Fruit fly (Drosophila melanogaster) whole organism, embryonic: ENCODE data around the gene CG9240.

Experiments
- B-H1 ChIP-seq: fragments of 200-800 bp; sonication (Bioruptor generic); IDR thresholded peaks from 3 replicates; pipeline ENCODE4 v1.3.6; 2022; ENCODE audit warnings: missing biosample characterization, missing genetic modification characterization
- BEAF-32 ChIP-seq: fragments of 200-800 bp; sonication (Bioruptor generic); optimal IDR thresholded peaks from 3 replicates; lab custom pipeline; 2017; ENCODE audit warnings: missing biosample characterization, missing genetic modification characterization, mild to moderate bottlenecking, moderate library complexity, missing genetic modification reagents
- Bgb ChIP-seq: fragments of 200-800 bp; sonication (Bioruptor generic); IDR thresholded peaks from 2 replicates; pipeline ENCODE4 v1.3.6; 2022; ENCODE audit warnings: missing biosample characterization, missing genetic modification characterization; ENCODE audit not compliant: partially characterized antibody
- CG12299 ChIP-seq: fragments of 200-800 bp; sonication (Bioruptor generic); optimal IDR thresholded peaks from 2 replicates; lab custom pipeline; 2018; ENCODE audit warnings: missing biosample characterization, mild to moderate bottlenecking, missing genetic modification characterization
- CG13287 ChIP-seq: fragments of 200-800 bp; sonication (Bioruptor generic); IDR thresholded peaks from 2 replicates; pipeline ENCODE4 v1.3.6; 2022; ENCODE audit warnings: missing biosample characterization, missing genetic modification characterization; ENCODE audit not compliant: partially characterized antibody
- CG16813 ChIP-seq: fragments of 200-800 bp; sonication (Bioruptor generic); IDR thresholded peaks from 3 replicates; pipeline ENCODE4 v1.3.6; 2022; ENCODE audit warnings: missing biosample characterization, missing genetic modification characterization; ENCODE audit not compliant: partially characterized antibody
- CG17328 ChIP-seq: fragments of 200-800 bp; sonication (Bioruptor generic); IDR thresholded peaks from 2 replicates; pipeline ENCODE4 v1.3.6; 2022; ENCODE audit warnings: missing biosample characterization, missing genetic modification characterization
- CG17829 ChIP-seq: fragments of 200-800 bp; optimal IDR thresholded peaks from 2 replicates; lab custom pipeline; 2019; ENCODE audit warnings: missing biosample characterization, mild to moderate bottlenecking, missing genetic modification characterization, moderate library complexity
- CG3995 ChIP-seq: fragments of 200-800 bp; sonication (Bioruptor generic); optimal IDR thresholded peaks from 3 replicates; lab custom pipeline; 2016; ENCODE audit warnings: missing biosample characterization, missing genetic modification characterization
- CG6791 ChIP-seq: fragments of 200-800 bp; sonication (Bioruptor generic); IDR thresholded peaks from 3 replicates; pipeline ENCODE4 v1.3.6; 2022; ENCODE audit warnings: missing biosample characterization, missing genetic modification characterization; ENCODE audit not compliant: partially characterized antibody
- Dll ChIP-seq: fragments of 200-800 bp; sonication (Bioruptor generic); IDR thresholded peaks from 4 replicates; pipeline ENCODE4 v1.3.6; 2022; ENCODE audit warnings: missing biosample characterization, missing genetic modification characterization; ENCODE audit not compliant: partially characterized antibody
- Doc3 ChIP-seq: fragments of 200-800 bp; sonication (Bioruptor generic); IDR thresholded peaks from 3 replicates; pipeline ENCODE4 v1.3.6; 2022; ENCODE audit warnings: missing biosample characterization, missing genetic modification characterization; ENCODE audit not compliant: partially characterized antibody
- Dp ChIP-seq: fragments of 200-800 bp; sonication (Bioruptor generic); optimal IDR thresholded peaks from 2 replicates; lab custom pipeline; 2018; ENCODE audit warnings: missing biosample characterization, mild to moderate bottlenecking, missing genetic modification characterization, moderate library complexity
- HLH4C ChIP-seq: fragments of 200-800 bp; sonication (Bioruptor generic); IDR thresholded peaks from 3 replicates; pipeline ENCODE4 v1.3.6; 2022; ENCODE audit warnings: missing biosample characterization, missing genetic modification characterization; ENCODE audit not compliant: partially characterized antibody
- Hey ChIP-seq: fragments of 200-800 bp; sonication (Bioruptor generic); optimal IDR thresholded peaks from 3 replicates; lab custom pipeline; 2018; ENCODE audit warnings: missing biosample characterization, mild to moderate bottlenecking, missing genetic modification characterization
- Hr51 ChIP-seq, 2 experiments: fragments of 200-800 bp; sonication (Bioruptor generic); optimal IDR thresholded peaks; 2 replicates in 1 of 2; 3 replicates in 1 of 2; lab custom pipeline; 2016 to 2018; ENCODE audit warnings: missing biosample characterization in 2 of 2, missing genetic modification characterization in 2 of 2, mild to moderate bottlenecking in 1 of 2, moderate library complexity in 1 of 2
- MBD-R2 ChIP-seq: fragments of 200-800 bp; sonication (Bioruptor generic); IDR thresholded peaks from 2 replicates; pipeline ENCODE4 v1.3.6; 2022; ENCODE audit warnings: missing biosample characterization, missing genetic modification characterization
- MESR4 ChIP-seq: fragments of 200-800 bp; sonication (Bioruptor generic); optimal IDR thresholded peaks from 2 replicates; lab custom pipeline; 2018; ENCODE audit warnings: missing biosample characterization, mild to moderate bottlenecking, missing genetic modification characterization, moderate library complexity
- Med ChIP-seq: fragments of 200-800 bp; sonication (Bioruptor generic); peaks from one replicate; lab custom pipeline; 2016; ENCODE audit warnings: missing biosample characterization, missing genetic modification characterization, mild to moderate bottlenecking, inconsistent platforms, moderate library complexity
- Myb ChIP-seq: fragments of 200-800 bp; sonication (Bioruptor generic); optimal IDR thresholded peaks from 2 replicates; lab custom pipeline; 2016; ENCODE audit warnings: missing biosample characterization, missing genetic modification characterization
- Opbp ChIP-seq: fragments of 200-800 bp; sonication (Bioruptor generic); IDR thresholded peaks from 3 replicates; pipeline ENCODE4 v1.3.6; 2022; ENCODE audit warnings: missing biosample characterization, missing genetic modification characterization; ENCODE audit not compliant: partially characterized antibody
- Ravus ChIP-seq: fragments of 200-800 bp; sonication (Bioruptor generic); IDR thresholded peaks from 2 replicates; pipeline ENCODE4 v1.3.6; 2022; ENCODE audit warnings: missing biosample characterization, missing genetic modification characterization
- Sry-β ChIP-seq: fragments of 200-800 bp; sonication (Bioruptor generic); optimal IDR thresholded peaks from 2 replicates; lab custom pipeline; 2018; ENCODE audit warnings: missing biosample characterization, mild to moderate bottlenecking, missing genetic modification characterization, moderate library complexity
- Sry-δ ChIP-seq: fragments of 200-800 bp; sonication (Bioruptor generic); optimal IDR thresholded peaks from 2 replicates; lab custom pipeline; 2016; ENCODE audit warnings: missing biosample characterization, missing genetic modification characterization
- Xrp1 ChIP-seq: fragments of 200-800 bp; sonication (Bioruptor generic); IDR thresholded peaks from 2 replicates; pipeline ENCODE4 v1.3.6; 2022; ENCODE audit warnings: missing biosample characterization, missing genetic modification characterization
- YL-1 ChIP-seq: fragments of 200-800 bp; sonication (Bioruptor generic); optimal IDR thresholded peaks from 3 replicates; lab custom pipeline; 2017; ENCODE audit warnings: missing biosample characterization, mild to moderate bottlenecking, missing genetic modification characterization
- amos ChIP-seq: fragments of 200-800 bp; sonication (Bioruptor generic); IDR thresholded peaks from 2 replicates; pipeline ENCODE4 v1.3.6; 2022; ENCODE audit warnings: missing biosample characterization, missing genetic modification characterization; ENCODE audit not compliant: partially characterized antibody
- ash1 ChIP-seq: fragments of 200-800 bp; sonication (Bioruptor generic); optimal IDR thresholded peaks from 2 replicates; lab custom pipeline; 2018; ENCODE audit warnings: missing biosample characterization, mild to moderate bottlenecking, missing genetic modification characterization
- ato ChIP-seq: fragments of 200-800 bp; sonication (Bioruptor generic); IDR thresholded peaks from 2 replicates; pipeline ENCODE4 v1.3.6; 2022; ENCODE audit warnings: missing biosample characterization, missing genetic modification characterization; ENCODE audit not compliant: partially characterized antibody
- bab2 ChIP-seq: fragments of 200-800 bp; sonication (Bioruptor generic); optimal IDR thresholded peaks from 2 replicates; lab custom pipeline; 2016; ENCODE audit warnings: missing biosample characterization, missing genetic modification characterization
- bbx ChIP-seq: fragments of 200-800 bp; sonication (Bioruptor generic); IDR thresholded peaks from 2 replicates; pipeline ENCODE4 v1.3.6; 2022; ENCODE audit warnings: missing biosample characterization, missing genetic modification characterization; ENCODE audit not compliant: partially characterized antibody
- chinmo ChIP-seq: fragments of 200-800 bp; sonication (Bioruptor generic); IDR thresholded peaks from 4 replicates; pipeline ENCODE4 v1.3.6; 2022; ENCODE audit warnings: missing biosample characterization, missing genetic modification characterization; ENCODE audit not compliant: partially characterized antibody
- crp ChIP-seq, 2 experiments: fragments of 200-800 bp; sonication (Bioruptor generic); optimal IDR thresholded peaks; 2 replicates in 1 of 2; 3 replicates in 1 of 2; lab custom pipeline; 2017; ENCODE audit warnings: missing biosample characterization in 2 of 2, missing genetic modification characterization in 2 of 2, mild to moderate bottlenecking in 1 of 2, moderate library complexity in 1 of 2
- hb ChIP-seq: fragments of 200-800 bp; sonication (Bioruptor generic); IDR thresholded peaks from 3 replicates; pipeline ENCODE4 v1.3.6; 2022; ENCODE audit warnings: missing biosample characterization, missing genetic modification characterization; ENCODE audit not compliant: partially characterized antibody
- hbn ChIP-seq: fragments of 200-800 bp; sonication (Bioruptor generic); IDR thresholded peaks from 2 replicates; pipeline ENCODE4 v1.3.6; 2022; ENCODE audit warnings: missing biosample characterization, missing genetic modification characterization; ENCODE audit not compliant: partially characterized antibody
- knrl ChIP-seq: fragments of 200-800 bp; sonication (Bioruptor generic); IDR thresholded peaks from 3 replicates; pipeline ENCODE4 v1.3.6; 2022; ENCODE audit warnings: missing biosample characterization, missing genetic modification characterization; ENCODE audit not compliant: partially characterized antibody
- lilli ChIP-seq: fragments of 200-800 bp; sonication (Bioruptor generic); optimal IDR thresholded peaks from 3 replicates; lab custom pipeline; 2016; ENCODE audit warnings: missing biosample characterization, missing genetic modification characterization
- mld ChIP-seq: fragments of 200-800 bp; sonication (Bioruptor generic); IDR thresholded peaks from 3 replicates; pipeline ENCODE4 v1.3.6; 2022; ENCODE audit warnings: missing biosample characterization, missing genetic modification characterization; ENCODE audit not compliant: partially characterized antibody
- nerfin-2 ChIP-seq: fragments of 200-800 bp; sonication (Bioruptor generic); IDR thresholded peaks from 2 replicates; pipeline ENCODE4 v1.3.6; 2022; ENCODE audit warnings: missing biosample characterization, missing genetic modification characterization; ENCODE audit not compliant: partially characterized antibody
- pzg ChIP-seq: fragments of 200-800 bp; sonication (Bioruptor generic); optimal IDR thresholded peaks from 3 replicates; lab custom pipeline; 2018; ENCODE audit warnings: missing biosample characterization, mild to moderate bottlenecking, missing genetic modification characterization, moderate library complexity
- schlank ChIP-seq: fragments of 200-800 bp; sonication (Bioruptor generic); optimal IDR thresholded peaks from 2 replicates; lab custom pipeline; 2018; ENCODE audit warnings: missing biosample characterization, mild to moderate bottlenecking, missing genetic modification characterization
- sna ChIP-seq: fragments of 200-800 bp; sonication (Bioruptor generic); IDR thresholded peaks from 2 replicates; pipeline ENCODE4 v1.3.6; 2022; ENCODE audit warnings: missing biosample characterization, missing genetic modification characterization; ENCODE audit not compliant: partially characterized antibody
- tap ChIP-seq: fragments of 200-800 bp; optimal IDR thresholded peaks from 3 replicates; lab custom pipeline; 2019; ENCODE audit warnings: missing biosample characterization, mild to moderate bottlenecking, missing genetic modification characterization, moderate library complexity
- tna ChIP-seq: fragments of 200-800 bp; sonication (Bioruptor generic); IDR thresholded peaks from 2 replicates; pipeline ENCODE4 v1.3.6; 2022; ENCODE audit warnings: missing biosample characterization, missing genetic modification characterization; ENCODE audit not compliant: partially characterized antibody
- unc-4 ChIP-seq: fragments of 200-800 bp; sonication (Bioruptor generic); IDR thresholded peaks from 2 replicates; pipeline ENCODE4 v1.3.6; 2022; ENCODE audit warnings: missing biosample characterization, missing genetic modification characterization; ENCODE audit not compliant: partially characterized antibody
- zen2 ChIP-seq: fragments of 200-800 bp; sonication (Bioruptor generic); IDR thresholded peaks from 3 replicates; pipeline ENCODE4 v1.3.6; 2022; ENCODE audit warnings: missing biosample characterization, missing genetic modification characterization; ENCODE audit not compliant: partially characterized antibody

The CG9240 gene

dm6 chrX:15731968-15732367 is 30.9 kb upstream of the CG9240 start, which contains the start of gene CG8191:
Gene CG8191 (plus strand): TSS chrX:15732178.
- TF ChIP-seq Hey (tag; lab: Kevin White, UChicago) (no peak), Opbp (peak; percentile 78; the same call in 2 of the 3 replicates), Myb (GFP tag; lab: Kevin White, UChicago) (peak; percentile 34), hb (peak; percentile 59; the same call in 1 of the 3 replicates), Bgb (GFP tag; lab: Robert Waterston, UW) (peak; percentile 73), MESR4 (peak; percentile 50), Sry-β (GFP tag; lab: Kevin White, UChicago) (peak; percentile 17), CG17328 (GFP tag; lab: Robert Waterston, UW) (no peak), CG17829 (tag; lab: Kevin White, UChicago) (peak; percentile 6), mld (peak; percentile 75; the same call in 2 of the 3 replicates), hbn (GFP tag; lab: Robert Waterston, UW) (peak; percentile 69), schlank (no peak), unc-4 (GFP tag; lab: Robert Waterston, UW) (peak; percentile 71), CG13287 (GFP tag; lab: Robert Waterston, UW) (peak; percentile 77), knrl (GFP tag; lab: Robert Waterston, UW) (peak; percentile 44; the same call in 2 of the 3 replicates), chinmo (peak; percentile 90; the same call in 3 of the 4 replicates), tna (peak; percentile 84), YL-1 (GFP tag; lab: Kevin White, UChicago) (peak; percentile 23), Dp (GFP tag; lab: Kevin White, UChicago) (peak; percentile 85), crp (GFP tag; optimal IDR thresholded peaks at IDR 0.05; lab: Kevin White, UChicago) (peak in 1 of 2 experiments; percentile 82), HLH4C (GFP tag; lab: Robert Waterston, UW) (peak; percentile 82), CG6791 (GFP tag; lab: Robert Waterston, UW) (peak; percentile 86), zen2 (GFP tag; lab: Robert Waterston, UW) (peak; percentile 86), pzg (GFP tag; lab: Kevin White, UChicago) (peak; percentile 44), Hr51 (GFP tag; optimal IDR thresholded peaks at IDR 0.05; lab: Kevin White, UChicago) (no peak), tap (tag; lab: Kevin White, UChicago) (no peak), ato (GFP tag; lab: Robert Waterston, UW) (peak; percentile 82), Dll (peak; percentile 74; the same call in 3 of the 4 replicates), Doc3 (peak; percentile 72), CG16813 (peak; percentile 68), MBD-R2 (GFP tag; lab: Robert Waterston, UW) (peak; percentile 70), amos (GFP tag; lab: Robert Waterston, UW) (peak; percentile 72), lilli (GFP tag; lab: Kevin White, UChicago) (no peak), bab2 (GFP tag; lab: Kevin White, UChicago) (no peak), Xrp1 (no peak), B-H1 (GFP tag; lab: Robert Waterston, UW) (no peak), CG3995 (GFP tag; lab: Kevin White, UChicago) (peak; percentile 88), sna (peak; percentile 62), CG12299 (tag; lab: Kevin White, UChicago) (no peak), nerfin-2 (GFP tag; lab: Robert Waterston, UW) (peak; percentile 73), ash1 (GFP tag; lab: Kevin White, UChicago) (no peak), Ravus (GFP tag; lab: Robert Waterston, UW) (no peak), bbx (GFP tag; lab: Robert Waterston, UW) (peak; percentile 84), Med (GFP tag; lab: Kevin White, UChicago) (peak; percentile 44), Sry-δ (GFP tag; lab: Kevin White, UChicago) (peak; percentile 32), BEAF-32 (GFP tag; lab: Kevin White, UChicago) (peak; percentile 68)
